Worm (Caenorhabditis elegans): ENCODE measurements around the gene pqn-67.

DNA sequence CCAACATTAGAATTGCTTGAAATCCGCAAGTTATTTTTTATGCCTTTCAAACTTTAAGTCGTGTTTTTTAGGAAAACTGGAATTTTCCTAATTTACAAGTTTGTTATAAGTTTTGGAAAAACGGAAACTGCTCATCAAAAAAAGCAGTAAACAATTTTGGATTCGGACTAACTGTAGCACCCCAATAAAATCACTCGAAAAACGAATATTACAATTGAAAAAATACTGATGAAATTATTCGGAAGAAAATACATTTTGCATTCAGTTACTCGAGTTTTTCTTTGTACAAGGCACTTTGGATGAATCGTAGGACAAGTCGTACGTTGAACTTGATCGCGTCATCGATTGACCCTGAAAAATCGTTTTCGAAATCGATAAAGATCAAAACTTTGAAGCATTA, 41.9 kb upstream of the pqn-67 start:
- no peak for TF ChIP-seq let-607 (tag; optimal IDR thresholded peaks at IDR 0.05)
- no peak for TF ChIP-seq somi-1 (GFP tag; optimal IDR thresholded peaks at IDR 0.05)
- no peak for TF ChIP-seq fkh-3 (tag; optimal IDR thresholded peaks at IDR 0.05)
- TF ChIP-seq rpc-1 (optimal IDR thresholded peaks at IDR 0.05) = no peak
- TF ChIP-seq rpc-1 (tag; optimal IDR thresholded peaks at IDR 0.05) = no peak
- no peak for TF ChIP-seq dpff-1 (tag; optimal IDR thresholded peaks at IDR 0.05)
- TF ChIP-seq nfya-1 (tag; optimal IDR thresholded peaks at IDR 0.05; ENCODE audit: borderline replicate concordance, insufficient read depth) = no peak
- TF ChIP-seq die-1 (tag; optimal IDR thresholded peaks at IDR 0.05) = no peak
- no peak for TF ChIP-seq him-1 (tag; optimal IDR thresholded peaks at IDR 0.05)
- TF ChIP-seq snpc-1.1 (tag; optimal IDR thresholded peaks at IDR 0.05; ENCODE audit: insufficient read depth) = no peak
- no peak for TF ChIP-seq aptf-2 (GFP tag; conservative IDR thresholded peaks at IDR 0.05)
- no peak for TF ChIP-seq B0261.1 (tag; optimal IDR thresholded peaks at IDR 0.05)
- TF ChIP-seq bed-2 (GFP tag; IDR thresholded peaks at IDR 0.05) = no peak

Data from whole organism, young adult.